Fruit fly (Drosophila melanogaster): ENCODE results near the gene Jon25Bii.
A peak's percentile ranks its signal among the peaks of the same experiment; 100 is the strongest.

Jon25Bii gene

DNA sequence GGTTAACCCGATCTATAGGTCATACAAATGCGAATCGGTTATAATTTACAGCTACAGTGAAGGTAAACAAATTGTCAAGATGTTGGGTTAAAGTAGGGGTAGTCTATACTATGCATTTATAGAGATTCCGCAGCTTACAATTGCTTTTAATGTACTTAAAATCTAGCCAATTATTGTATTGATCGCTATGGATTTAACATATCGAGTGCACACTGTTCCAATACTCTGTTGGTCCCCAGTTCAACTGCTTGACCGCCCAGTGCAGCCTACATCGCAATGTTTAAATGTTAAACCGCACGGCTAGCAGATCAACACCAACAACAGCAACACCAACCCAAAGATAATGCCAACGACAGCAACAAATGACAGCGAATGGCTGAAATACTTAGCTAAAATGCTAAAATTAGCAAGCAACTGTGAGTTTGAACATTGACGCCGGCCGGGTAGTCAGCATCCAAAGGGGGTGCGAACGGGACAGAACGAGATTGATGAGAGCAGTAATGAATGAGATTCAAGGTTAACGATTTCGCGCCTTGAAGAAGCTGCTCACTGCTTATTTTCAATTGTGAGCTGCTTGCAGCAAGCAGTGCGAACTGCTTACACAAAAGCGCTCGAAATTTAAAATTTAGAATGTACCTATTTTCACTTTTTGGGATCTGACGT, 48.1 kb upstream of the Jon25Bii start (continued):
- TF ChIP-seq dysf (GFP tag; IDR thresholded peaks at IDR 0.05), result peak; percentile 11; the same call in 2 of the 3 replicates
- no peak for TF ChIP-seq CG17186 (GFP tag; optimal IDR thresholded peaks at IDR 0.05)
- TF ChIP-seq CG12299 (tag; optimal IDR thresholded peaks at IDR 0.05), result no peak
- TF ChIP-seq CG1832 (GFP tag; optimal IDR thresholded peaks at IDR 0.05), result peak; percentile 50
- TF ChIP-seq cg (GFP tag; optimal IDR thresholded peaks at IDR 0.05), result no peak
- TF ChIP-seq grn (GFP tag; optimal IDR thresholded peaks at IDR 0.05), result no peak
- TF ChIP-seq bcd (GFP tag; optimal IDR thresholded peaks at IDR 0.05), result no peak
- TF ChIP-seq CG4360 (GFP tag; IDR thresholded peaks at IDR 0.05), result 0 out of 2 replicates have a peak, but pooled peaks have one; percentile 20
- 0 out of 2 replicates have a peak, but pooled peaks have one; percentile 10 for TF ChIP-seq inv (GFP tag; IDR thresholded peaks at IDR 0.05; ENCODE audit: partially characterized antibody)
- TF ChIP-seq CG17328 (GFP tag; IDR thresholded peaks at IDR 0.05), result peak; percentile 64
- TF ChIP-seq CG14710 (tag; optimal IDR thresholded peaks at IDR 0.05), result no peak
- no peak for TF ChIP-seq CG17802 (tag; optimal IDR thresholded peaks at IDR 0.05)
- no peak for TF ChIP-seq CG15601 (tag; optimal IDR thresholded peaks at IDR 0.05)
- peak; percentile 2 for TF ChIP-seq nmo (GFP tag; optimal IDR thresholded peaks at IDR 0.05)
- TF ChIP-seq CG6272 (GFP tag; IDR thresholded peaks at IDR 0.05), result no peak
- TF ChIP-seq cas (GFP tag; IDR thresholded peaks at IDR 0.05), result no peak
- TF ChIP-seq maf-S (GFP tag; optimal IDR thresholded peaks at IDR 0.05), result no peak
- TF ChIP-seq Dfd (GFP tag; optimal IDR thresholded peaks at IDR 0.05), result peak in 1 of 2 experiments; percentile 98
- no peak for TF ChIP-seq lbe (GFP tag; optimal IDR thresholded peaks at IDR 0.05)
- no peak for TF ChIP-seq fd96Cb (tag; optimal IDR thresholded peaks at IDR 0.05)
- no peak for TF ChIP-seq dm (GFP tag; optimal IDR thresholded peaks at IDR 0.05)
- peak; percentile 65; the same call in 1 of the 2 replicates for TF ChIP-seq H2.0 (GFP tag; IDR thresholded peaks at IDR 0.05)
- no peak for TF ChIP-seq mam (GFP tag; optimal IDR thresholded peaks at IDR 0.05)
- TF ChIP-seq CG17385 (GFP tag; optimal IDR thresholded peaks at IDR 0.05), result no peak
- TF ChIP-seq Ets97D (GFP tag; optimal IDR thresholded peaks at IDR 0.05), result no peak
- TF ChIP-seq CTCF (GFP tag; optimal IDR thresholded peaks at IDR 0.05), result peak; percentile 33
- TF ChIP-seq Opbp (GFP tag; IDR thresholded peaks at IDR 0.05; ENCODE audit: partially characterized antibody), result peak; percentile 67; the same call in 2 of the 3 replicates
- peak; percentile 52; the same call in 1 of the 2 replicates for TF ChIP-seq CG5953 (GFP tag; IDR thresholded peaks at IDR 0.05)
- TF ChIP-seq ERR (GFP tag; optimal IDR thresholded peaks at IDR 0.05), result peak; percentile 49
- TF ChIP-seq prd (optimal IDR thresholded peaks at IDR 0.05), result no peak
- peak; percentile 74 for TF ChIP-seq prd (GFP tag; IDR thresholded peaks at IDR 0.05)
- TF ChIP-seq BtbVII (GFP tag; optimal IDR thresholded peaks at IDR 0.05), result no peak
- TF ChIP-seq ash1 (GFP tag; optimal IDR thresholded peaks at IDR 0.05), result no peak
- TF ChIP-seq CG4854 (GFP tag; optimal IDR thresholded peaks at IDR 0.05), result no peak
- TF ChIP-seq CG18619 (GFP tag; optimal IDR thresholded peaks at IDR 0.05), result no peak
- 0 out of 3 replicates have a peak, but pooled peaks have one; percentile 40 for TF ChIP-seq CG2889 (GFP tag; IDR thresholded peaks at IDR 0.05)
- TF ChIP-seq Xrp1 (GFP tag; IDR thresholded peaks at IDR 0.05), result peak; percentile 55
- TF ChIP-seq cwo (GFP tag; optimal IDR thresholded peaks at IDR 0.05), result no peak
- no peak for TF ChIP-seq CG11247 (GFP tag; IDR thresholded peaks at IDR 0.05)
- TF ChIP-seq CG8924 (tag; optimal IDR thresholded peaks at IDR 0.05), result no peak
- TF ChIP-seq Dbx (GFP tag; IDR thresholded peaks at IDR 0.05), result no peak
- no peak for TF ChIP-seq Sox102F (GFP tag; optimal IDR thresholded peaks at IDR 0.05)
- TF ChIP-seq zf30C (GFP tag; optimal IDR thresholded peaks at IDR 0.05), result no peak
- peak; percentile 37; the same call in 2 of the 4 replicates for TF ChIP-seq Gug (GFP tag; IDR thresholded peaks at IDR 0.05)
- no peak for TF ChIP-seq nerfin-1 (tag; optimal IDR thresholded peaks at IDR 0.05)
- no peak for TF ChIP-seq Bdp1 (GFP tag; optimal IDR thresholded peaks at IDR 0.05)
- no peak for TF ChIP-seq CHES-1-like (GFP tag; optimal IDR thresholded peaks at IDR 0.05)
- TF ChIP-seq Chrac-16 (GFP tag; optimal IDR thresholded peaks at IDR 0.05), result no peak
- peak; percentile 48; the same call in 2 of the 3 replicates for TF ChIP-seq H15 (GFP tag; IDR thresholded peaks at IDR 0.05)
- TF ChIP-seq Myb (GFP tag; optimal IDR thresholded peaks at IDR 0.05), result peak; percentile 77
- peak; percentile 13 for TF ChIP-seq B-H2 (GFP tag; optimal IDR thresholded peaks at IDR 0.05)

Measured in whole organism, embryonic.